Fruit fly (Drosophila melanogaster) whole organism, wandering third instar larva: ENCODE data around the gene CG32320.

Experiments
- Abd-B ChIP-seq: fragments of >200 bp; optimal IDR thresholded peaks from 2 replicates; lab custom pipeline; 2017; ENCODE audit warnings: missing biosample characterization, missing genetic modification characterization
- CG32264 ChIP-seq: fragments of 200-800 bp; sonication (Bioruptor generic); optimal IDR thresholded peaks from 2 replicates; lab custom pipeline; 2016; ENCODE audit warnings: missing biosample characterization, missing genetic modification characterization
- CrebA ChIP-seq: fragments of 200-800 bp; sonication (Bioruptor generic); optimal IDR thresholded peaks from 2 replicates; lab custom pipeline; 2016; ENCODE audit warnings: missing biosample characterization, mild to moderate bottlenecking, missing genetic modification characterization, borderline replicate concordance
- Dif ChIP-seq: fragments of 200-275, 200-300 bp; sonication (Bioruptor generic); optimal IDR thresholded peaks from 2 replicates; lab custom pipeline; 2018; ENCODE audit warnings: missing biosample characterization, missing genetic modification characterization; ENCODE audit not compliant: partially characterized antibody
- GATAd ChIP-seq: sonication (Bioruptor generic); optimal IDR thresholded peaks from 2 replicates; lab custom pipeline; 2016; ENCODE audit warnings: missing biosample characterization, missing genetic modification characterization
- HLH106 ChIP-seq: fragments of 200-800 bp; optimal IDR thresholded peaks from 3 replicates; lab custom pipeline; 2019; ENCODE audit warnings: missing biosample characterization, mild to moderate bottlenecking, missing genetic modification characterization, moderate library complexity
- Hnf4 ChIP-seq: fragments of 200-800 bp; sonication (Bioruptor generic); optimal IDR thresholded peaks from 2 replicates; lab custom pipeline; 2016; ENCODE audit warnings: missing biosample characterization, mild to moderate bottlenecking, missing genetic modification characterization
- Hr78 ChIP-seq: fragments of >200 bp; optimal IDR thresholded peaks from 2 replicates; lab custom pipeline; 2017; ENCODE audit warnings: missing biosample characterization, missing genetic modification characterization
- Hr83 ChIP-seq: fragments of 200-300 bp; sonication (Bioruptor generic); optimal IDR thresholded peaks from 2 replicates; lab custom pipeline; 2016; ENCODE audit warnings: missing biosample characterization, mild to moderate bottlenecking, missing genetic modification characterization, moderate library complexity; ENCODE audit not compliant: poor library complexity, severe bottlenecking
- Jra ChIP-seq: sonication (Bioruptor generic); optimal IDR thresholded peaks from 2 replicates; lab custom pipeline; 2016; ENCODE audit warnings: missing biosample characterization, missing genetic modification characterization
- Mio ChIP-seq: sonication (Bioruptor generic); optimal IDR thresholded peaks from 2 replicates; lab custom pipeline; 2016; ENCODE audit warnings: missing biosample characterization, missing genetic modification characterization
- N ChIP-seq: fragments of >200 bp; optimal IDR thresholded peaks from 2 replicates; lab custom pipeline; 2018; ENCODE audit warnings: missing biosample characterization, missing external identifiers, missing genetic modification characterization
- OdsH ChIP-seq: fragments of 200-800 bp; sonication (Bioruptor generic); optimal IDR thresholded peaks from 2 replicates; lab custom pipeline; 2016; ENCODE audit warnings: missing biosample characterization, mild to moderate bottlenecking, missing genetic modification characterization
- Sp1 ChIP-seq: fragments of 200-800 bp; sonication (Bioruptor generic); optimal IDR thresholded peaks from 3 replicates; lab custom pipeline; 2019; ENCODE audit warnings: missing biosample characterization, mild to moderate bottlenecking, missing genetic modification characterization, moderate library complexity
- Vsx2 ChIP-seq: fragments of 200-300, 225-300 bp; sonication (Bioruptor generic); optimal IDR thresholded peaks from 2 replicates; lab custom pipeline; 2018; ENCODE audit warnings: missing biosample characterization, missing genetic modification characterization; ENCODE audit not compliant: partially characterized antibody
- br ChIP-seq: fragments of 200-800 bp; sonication (Bioruptor generic); optimal IDR thresholded peaks from 2 replicates; lab custom pipeline; 2016; ENCODE audit warnings: missing biosample characterization, missing genetic modification characterization
- dl ChIP-seq, 2 experiments: fragments of 175-275, 200-275 bp in 1 of 2; fragments of 200-275 bp in 1 of 2; sonication (Bioruptor generic); optimal IDR thresholded peaks; lab custom pipeline; 2018; ENCODE audit warnings: mild to moderate bottlenecking in 2 of 2, missing biosample characterization in 2 of 2, missing genetic modification characterization in 2 of 2, moderate library complexity in 2 of 2; ENCODE audit not compliant: partially characterized antibody in 2 of 2, insufficient read depth in 1 of 2
- dmrt93B ChIP-seq: fragments of 200-800 bp; sonication (Bioruptor generic); optimal IDR thresholded peaks from 2 replicates; lab custom pipeline; 2018; ENCODE audit warnings: missing biosample characterization, mild to moderate bottlenecking, missing genetic modification characterization
- dsf ChIP-seq: sonication (Bioruptor generic); optimal IDR thresholded peaks from 2 replicates; lab custom pipeline; 2016; ENCODE audit warnings: missing biosample characterization, missing genetic modification characterization, borderline replicate concordance
- ey ChIP-seq: fragments of 200-800 bp; sonication (Bioruptor generic); optimal IDR thresholded peaks from 2 replicates; lab custom pipeline; 2016; ENCODE audit warnings: missing biosample characterization, missing genetic modification characterization
- foxo ChIP-seq, 2 experiments: fragments of 200-800 bp; sonication (Bioruptor generic); optimal IDR thresholded peaks; 2 replicates in 1 of 2; 3 replicates in 1 of 2; lab custom pipeline; 2016 to 2017; ENCODE audit warnings: missing biosample characterization in 2 of 2, missing genetic modification characterization in 2 of 2
- fru ChIP-seq: fragments of 200-800 bp; sonication (Bioruptor generic); optimal IDR thresholded peaks from 3 replicates; lab custom pipeline; 2016; ENCODE audit warnings: missing biosample characterization, mild to moderate bottlenecking, missing genetic modification characterization
- h ChIP-seq: fragments of 200-800 bp; sonication (Bioruptor generic); optimal IDR thresholded peaks from 3 replicates; lab custom pipeline; 2016; ENCODE audit warnings: missing biosample characterization, mild to moderate bottlenecking, missing genetic modification characterization
- jim ChIP-seq: fragments of 175-275, 200-325 bp; sonication (Bioruptor generic); optimal IDR thresholded peaks from 2 replicates; lab custom pipeline; 2016; ENCODE audit warnings: missing biosample characterization, mild to moderate bottlenecking, missing genetic modification characterization
- lola ChIP-seq: fragments of >200 bp; optimal IDR thresholded peaks from 2 replicates; lab custom pipeline; 2017; ENCODE audit warnings: missing biosample characterization, missing genetic modification characterization
- pan ChIP-seq: fragments of >200 bp; optimal IDR thresholded peaks from 2 replicates; lab custom pipeline; 2017
- psq ChIP-seq: fragments of 200-800 bp; sonication (Bioruptor generic); optimal IDR thresholded peaks from 3 replicates; lab custom pipeline; 2017; ENCODE audit warnings: missing biosample characterization, mild to moderate bottlenecking, missing genetic modification characterization, moderate library complexity
- rgr ChIP-seq: fragments of 200-800 bp; sonication (Bioruptor generic); optimal IDR thresholded peaks from 3 replicates; lab custom pipeline; 2016; ENCODE audit warnings: missing biosample characterization, mild to moderate bottlenecking, missing genetic modification characterization
- sage ChIP-seq: fragments of 200-800 bp; sonication (Bioruptor generic); optimal IDR thresholded peaks from 2 replicates; lab custom pipeline; 2016; ENCODE audit warnings: missing biosample characterization, mild to moderate bottlenecking, missing genetic modification characterization
- sv ChIP-seq: fragments of 200-800 bp; sonication (Bioruptor generic); optimal IDR thresholded peaks from 3 replicates; lab custom pipeline; 2016; ENCODE audit warnings: missing biosample characterization, missing genetic modification characterization
- tai ChIP-seq: sonication (Bioruptor generic); optimal IDR thresholded peaks from 2 replicates; lab custom pipeline; 2016; ENCODE audit warnings: missing biosample characterization, missing genetic modification characterization
- usp ChIP-seq: fragments of >200 bp; optimal IDR thresholded peaks from 2 replicates; lab custom pipeline; 2017; ENCODE audit warnings: missing biosample characterization, missing genetic modification characterization
- woc ChIP-seq: sonication (Bioruptor generic); optimal IDR thresholded peaks from 2 replicates; lab custom pipeline; 2016; ENCODE audit warnings: missing biosample characterization, mild to moderate bottlenecking, missing genetic modification characterization

Gene CG32320

dm6 chr3L:1402152-1402551 lies 3.8 kb downstream of the CG32320 start:
- TF ChIP-seq HLH106 (tag; lab: Kevin White, UChicago) (no peak), usp (GFP tag; lab: Kevin White, UChicago) (no peak), lola (GFP tag; lab: Kevin White, UChicago) (no peak), jim (GFP tag; lab: Kevin White, UChicago) (no peak), pan (lab: Kevin White, UChicago) (no peak), Vsx2 (GFP tag; lab: Kevin White, UChicago) (no peak)

DNA sequence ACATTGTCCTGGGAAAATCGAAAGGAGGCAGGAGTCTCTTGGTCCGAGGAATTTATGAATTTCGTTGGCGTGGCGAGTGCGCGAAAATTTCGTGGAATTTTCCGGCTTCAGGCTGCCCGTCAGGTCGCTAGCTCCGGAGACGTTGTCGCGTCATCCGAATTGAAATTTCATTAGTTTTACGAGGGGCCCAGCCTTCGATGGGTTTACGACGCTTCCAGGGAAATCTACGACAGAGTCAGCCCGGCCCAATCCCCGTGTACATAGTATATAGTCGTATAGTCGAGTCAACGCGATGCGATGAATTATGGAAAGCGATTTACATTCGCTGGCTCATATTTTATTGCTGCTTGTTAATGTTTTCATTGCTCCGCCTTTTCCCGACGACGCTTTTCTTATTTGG lies 6.2 kb downstream of the CG32320 start:
- TF ChIP-seq ey (GFP tag; lab: Kevin White, UChicago), result no peak
- TF ChIP-seq GATAd (GFP tag; lab: Kevin White, UChicago), result no peak
- no peak for TF ChIP-seq Hr83 (GFP tag; lab: Kevin White, UChicago)
- no peak for TF ChIP-seq Hr78 (GFP tag; lab: Kevin White, UChicago)
- no peak for TF ChIP-seq pan (lab: Kevin White, UChicago)
- TF ChIP-seq rgr (GFP tag; lab: Kevin White, UChicago), result no peak
- no peak for TF ChIP-seq Abd-B (GFP tag; lab: Kevin White, UChicago)
- no peak for TF ChIP-seq Dif (GFP tag; lab: Kevin White, UChicago)
- TF ChIP-seq h (GFP tag; lab: Kevin White, UChicago), result no peak
- no peak for TF ChIP-seq tai (GFP tag; lab: Kevin White, UChicago)
- TF ChIP-seq, all 38 proteins: peak for 0

DNA sequence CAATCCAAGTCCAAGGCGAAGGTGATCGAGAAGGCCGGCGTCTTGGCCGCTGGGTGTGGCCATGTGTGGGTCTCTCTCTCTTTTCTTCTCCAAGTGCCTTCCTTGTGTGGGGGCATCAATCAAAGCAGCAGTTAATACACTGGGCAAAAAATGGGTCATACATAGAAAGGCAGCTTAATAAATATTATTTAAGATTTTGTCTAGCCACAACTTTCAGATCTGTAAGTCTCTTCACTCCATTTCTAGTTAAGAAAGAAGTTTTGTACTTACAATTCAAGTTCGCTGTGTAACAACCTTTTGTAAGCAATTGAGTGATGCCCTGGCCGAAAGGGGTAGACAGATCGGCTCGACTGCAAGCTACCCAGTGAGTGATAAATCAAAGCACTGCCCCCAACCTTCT lies 9.7 kb downstream of the CG32320 start:
- TF ChIP-seq N (GFP tag; lab: Kevin White, UChicago), result no peak
- TF ChIP-seq woc, result peak; percentile 52
- no peak for TF ChIP-seq Dif (GFP tag; lab: Kevin White, UChicago)
- TF ChIP-seq fru (GFP tag; lab: Kevin White, UChicago), result peak; percentile 3
- peak; percentile 4 for TF ChIP-seq dmrt93B (GFP tag; lab: Kevin White, UChicago)
- TF ChIP-seq CG32264 (GFP tag; lab: Kevin White, UChicago), result peak; percentile 17
- TF ChIP-seq, all 38 proteins: peak for 4

- TF ChIP-seq Hr78 (GFP tag; lab: Kevin White, UChicago) (no peak), foxo (GFP tag; optimal IDR thresholded peaks at IDR 0.05; lab: Kevin White, UChicago) (no peak), dsf (GFP tag; lab: Kevin White, UChicago) (no peak), lola (GFP tag; lab: Kevin White, UChicago) (no peak), HLH106 (tag; lab: Kevin White, UChicago) (no peak), Hnf4 (GFP tag; lab: Kevin White, UChicago) (no peak), sage (GFP tag; lab: Kevin White, UChicago) (no peak), br (GFP tag; lab: Kevin White, UChicago) (no peak), dl (GFP tag; optimal IDR thresholded peaks at IDR 0.05; lab: Kevin White, UChicago; ENCODE audit: insufficient read depth in 1 of 2, partially characterized antibody in 2 of 2) (no peak), Hr83 (GFP tag; lab: Kevin White, UChicago) (no peak), Jra (GFP tag; lab: Kevin White, UChicago) (no peak), Mio (no peak), pan (lab: Kevin White, UChicago) (no peak), sv (no peak), woc (no peak), Sp1 (GFP tag; lab: Kevin White, UChicago) (no peak)
These were observed 12.2 kb downstream of the CG32320 start, which contains the start of gene CG9168 for dm6 chr3L:1410369-1411107. CG9168 (plus strand) TSS chr3L:1411057.

dm6 chr3L:1414032-1414431 lies 15.6 kb downstream of the CG32320 start:
- TF ChIP-seq Dif (GFP tag; lab: Kevin White, UChicago) (no peak), jim (GFP tag; lab: Kevin White, UChicago) (no peak), fru (GFP tag; lab: Kevin White, UChicago) (peak; percentile 49), Mio (no peak), GATAd (GFP tag; lab: Kevin White, UChicago) (no peak), br (GFP tag; lab: Kevin White, UChicago) (peak; percentile 51), rgr (GFP tag; lab: Kevin White, UChicago) (peak; percentile 61), dl (GFP tag; optimal IDR thresholded peaks at IDR 0.05; lab: Kevin White, UChicago; ENCODE audit: insufficient read depth in 1 of 2, partially characterized antibody in 2 of 2) (no peak), CrebA (GFP tag; lab: Kevin White, UChicago) (no peak), h (GFP tag; lab: Kevin White, UChicago) (peak; percentile 25), psq (peak; percentile 22), Vsx2 (GFP tag; lab: Kevin White, UChicago) (no peak), ey (GFP tag; lab: Kevin White, UChicago) (peak; percentile 43), usp (GFP tag; lab: Kevin White, UChicago) (no peak), Sp1 (GFP tag; lab: Kevin White, UChicago) (no peak), OdsH (GFP tag; lab: Kevin White, UChicago) (peak; percentile 1), Hnf4 (GFP tag; lab: Kevin White, UChicago) (peak; percentile 20), N (GFP tag; lab: Kevin White, UChicago) (no peak), foxo (GFP tag; optimal IDR thresholded peaks at IDR 0.05; lab: Kevin White, UChicago) (peak in 1 of 2 experiments; percentile 57)
